Fruit fly (Drosophila melanogaster) whole organism, adult: ENCODE results near the gene CG17145.

Experiments used
- CG11617 ChIP-seq: fragments of 200-800 bp; sonication (Bioruptor generic); optimal IDR thresholded peaks from 2 replicates; lab custom pipeline; 2017; ENCODE audit warnings: mild to moderate bottlenecking, missing biosample characterization, missing genetic modification reagents, missing genetic modification characterization
- CG12768 ChIP-seq: fragments of 200-800 bp; sonication (Bioruptor generic); optimal IDR thresholded peaks from 2 replicates; lab custom pipeline; 2017; ENCODE audit warnings: missing biosample characterization, missing genetic modification characterization, mild to moderate bottlenecking, moderate library complexity, missing genetic modification reagents
- CG14711 ChIP-seq: fragments of 200-800 bp; sonication (Bioruptor generic); optimal IDR thresholded peaks from 2 replicates; lab custom pipeline; 2018; ENCODE audit warnings: missing biosample characterization, mild to moderate bottlenecking, missing genetic modification characterization, moderate library complexity
- CG33017 ChIP-seq: fragments of 200-800 bp; sonication (Bioruptor generic); optimal IDR thresholded peaks from 2 replicates; lab custom pipeline; 2018; ENCODE audit warnings: missing biosample characterization, mild to moderate bottlenecking, missing genetic modification characterization, moderate library complexity
- CG5204 ChIP-seq: fragments of 200-800 bp; sonication (Bioruptor generic); optimal IDR thresholded peaks from 2 replicates; lab custom pipeline; 2016; ENCODE audit warnings: missing biosample characterization, missing genetic modification characterization
- Clk ChIP-seq: fragments of 200-800 bp; sonication (Bioruptor generic); optimal IDR thresholded peaks from 2 replicates; lab custom pipeline; 2017; ENCODE audit warnings: missing biosample characterization, missing genetic modification characterization
- cnc ChIP-seq, 2 experiments: fragments of >200 bp; optimal IDR thresholded peaks; 2 replicates each; lab custom pipeline; 2017
- kay ChIP-seq: fragments of 200-800 bp; sonication (Bioruptor generic); peaks from one replicate; lab custom pipeline; 2016; ENCODE audit warnings: missing biosample characterization, missing genetic modification characterization, borderline replicate concordance

- no peak for TF ChIP-seq CG14711
- no peak for TF ChIP-seq CG5204
- TF ChIP-seq kay = no peak
- no peak for TF ChIP-seq CG11617 (GFP tag; lab: Kevin White, UChicago)
- no peak for TF ChIP-seq Clk (GFP tag; lab: Kevin White, UChicago)
- no peak for TF ChIP-seq cnc (optimal IDR thresholded peaks at IDR 0.05; lab: Kevin White, UChicago)
- no peak for TF ChIP-seq CG12768 (GFP tag; lab: Kevin White, UChicago)
- TF ChIP-seq CG33017 (tag; lab: Kevin White, UChicago) = no peak
These were observed 19.8 kb downstream of the CG17145 start, which contains the start of the genes CG6951 and CG17233 for dm6 chr3L:20241163-20241970.
